Worm (Caenorhabditis elegans) whole organism, young adult: ENCODE data around the gene oac-40.

Experiments used
- F23B12.7 ChIP-seq: sonication (generic microtip); optimal IDR thresholded peaks from 2 replicates; lab custom pipeline; 2017; ENCODE audit warnings: missing genetic modification characterization, mild to moderate bottlenecking, missing compliant biosample characterization, antibody characterized with exemption, moderate library complexity; ENCODE audit not compliant: insufficient read depth
- F33H1.4 ChIP-seq: fragments of 200-800 bp; sonication (Bioruptor generic); IDR thresholded peaks from 2 replicates; pipeline ENCODE4 v1.3.6; 2022; ENCODE audit warnings: missing genetic modification reagents, missing genetic modification characterization, missing compliant biosample characterization
- F49E8.2 ChIP-seq: sonication (generic microtip); optimal IDR thresholded peaks from 3 replicates; lab custom pipeline; 2017; ENCODE audit warnings: missing genetic modification characterization, mild to moderate bottlenecking, missing compliant biosample characterization, antibody characterized with exemption, moderate library complexity; ENCODE audit not compliant: insufficient read depth
- T26A5.8 ChIP-seq: sonication (generic microtip); optimal IDR thresholded peaks from 2 replicates; lab custom pipeline; 2016; ENCODE audit warnings: missing genetic modification characterization, missing compliant biosample characterization
- Y53G8AR.9 ChIP-seq: fragments of 200-800 bp; sonication (Bioruptor generic); conservative IDR thresholded peaks from 2 replicates; pipeline ENCODE4 v1.3.6; 2022; ENCODE audit warnings: missing genetic modification reagents, missing genetic modification characterization, missing compliant biosample characterization
- Y79H2A.3 ChIP-seq: fragments of 200-800 bp; sonication (Bioruptor generic); conservative IDR thresholded peaks from 2 replicates; pipeline ENCODE4 v1.3.6; 2022; ENCODE audit warnings: missing genetic modification reagents, missing genetic modification characterization, missing compliant biosample characterization
- akir-1 ChIP-seq: fragments of 200-800 bp; sonication (Bioruptor generic); optimal IDR thresholded peaks from 2 replicates; lab custom pipeline; 2018; ENCODE audit warnings: mild to moderate bottlenecking, missing genetic modification characterization, moderate library complexity, missing compliant biosample characterization
- ama-1 ChIP-seq, 3 experiments: fragments of 150-350 bp in 1 of 3; sonication (generic microtip) in 2 of 3; optimal IDR thresholded peaks; 2 replicates each; lab custom pipeline; 2014 to 2018; ENCODE audit warnings: missing biosample characterization in 2 of 3, missing genetic modification characterization in 2 of 3, missing genetic modification reagents in 2 of 3
- aptf-3 ChIP-seq: fragments of 200-800 bp; sonication (Bioruptor generic); IDR thresholded peaks from 2 replicates; pipeline ENCODE4 v1.3.6; 2022; ENCODE audit warnings: missing genetic modification characterization, missing compliant biosample characterization
- atf-7 ChIP-seq: sonication (generic microtip); optimal IDR thresholded peaks from 2 replicates; lab custom pipeline; 2017; ENCODE audit warnings: mild to moderate bottlenecking, missing genetic modification characterization, missing compliant biosample characterization
- attf-6 ChIP-seq: fragments of 200-800 bp; sonication (Bioruptor generic); IDR thresholded peaks from 2 replicates; pipeline ENCODE4 v1.3.6; 2022; ENCODE audit warnings: missing genetic modification reagents, missing genetic modification characterization, missing compliant biosample characterization
- ccch-3 ChIP-seq: fragments of 200-800 bp; sonication (Bioruptor generic); optimal IDR thresholded peaks from 2 replicates; lab custom pipeline; 2018; ENCODE audit warnings: mild to moderate bottlenecking, missing genetic modification characterization, missing compliant biosample characterization
- cebp-1 ChIP-seq, 2 experiments: fragments of 200-800 bp in 1 of 2; sonication (Bioruptor generic) in 1 of 2; sonication (generic microtip) in 1 of 2; IDR thresholded peaks in 1 of 2; optimal IDR thresholded peaks in 1 of 2; 2 replicates each; pipeline versions ENCODE4 v1.3.6 to Lab custom; 2017 to 2022; ENCODE audit warnings: missing compliant biosample characterization in 2 of 2, missing genetic modification characterization in 2 of 2, mild to moderate bottlenecking in 1 of 2, missing genetic modification reagents in 1 of 2, moderate library complexity in 1 of 2
- ceh-100 ChIP-seq: fragments of 200-800 bp; sonication (Bioruptor generic); IDR thresholded peaks from 2 replicates; pipeline ENCODE4 v1.3.6; 2022; ENCODE audit warnings: missing genetic modification reagents, missing genetic modification characterization, missing compliant biosample characterization
- egl-44 ChIP-seq: fragments of 200-800 bp; sonication (Bioruptor generic); IDR thresholded peaks from 2 replicates; pipeline ENCODE4 v1.3.6; 2022; ENCODE audit warnings: missing genetic modification reagents, missing genetic modification characterization, missing compliant biosample characterization
- fkh-3 ChIP-seq: sonication (generic microtip); optimal IDR thresholded peaks from 2 replicates; lab custom pipeline; 2016; ENCODE audit warnings: mild to moderate bottlenecking, missing genetic modification characterization, missing compliant biosample characterization
- hrde-1 ChIP-seq: sonication (generic microtip); optimal IDR thresholded peaks from 2 replicates; lab custom pipeline; 2016; ENCODE audit warnings: missing genetic modification characterization, mild to moderate bottlenecking, missing compliant biosample characterization, moderate library complexity, missing genotype, missing genetic modification reagents, borderline replicate concordance
- hsf-1 ChIP-seq: fragments of 200-800 bp; sonication (Bioruptor generic); IDR thresholded peaks from 2 replicates; pipeline ENCODE4 v1.3.6; 2022; ENCODE audit warnings: missing genetic modification reagents, missing genetic modification characterization, missing compliant biosample characterization
- lin-54 ChIP-seq: fragments of 200-800 bp; sonication (Bioruptor generic); optimal IDR thresholded peaks from 2 replicates; lab custom pipeline; 2018; ENCODE audit warnings: mild to moderate bottlenecking, missing genetic modification characterization, missing compliant biosample characterization
- lir-1 ChIP-seq: fragments of 200-800 bp; sonication (Bioruptor generic); conservative IDR thresholded peaks from 2 replicates; pipeline ENCODE4 v1.3.6; 2022; ENCODE audit warnings: missing genetic modification reagents, missing genetic modification characterization, missing compliant biosample characterization
- lsy-27 ChIP-seq: sonication (generic microtip); optimal IDR thresholded peaks from 2 replicates; lab custom pipeline; 2017; ENCODE audit warnings: missing genetic modification characterization, mild to moderate bottlenecking, missing compliant biosample characterization, antibody characterized with exemption, missing genotype, borderline replicate concordance; ENCODE audit not compliant: insufficient read depth
- nfya-1 ChIP-seq: sonication (generic microtip); optimal IDR thresholded peaks from 2 replicates; lab custom pipeline; 2017; ENCODE audit warnings: antibody characterized with exemption, missing compliant biosample characterization, missing genetic modification characterization, borderline replicate concordance; ENCODE audit not compliant: insufficient read depth
- nhr-27 ChIP-seq: fragments of 200-800 bp; sonication (Bioruptor generic); optimal IDR thresholded peaks from 2 replicates; lab custom pipeline; 2018; ENCODE audit warnings: mild to moderate bottlenecking, missing genetic modification characterization, moderate library complexity, missing compliant biosample characterization
- nhr-80 ChIP-seq: sonication (generic microtip); optimal IDR thresholded peaks from 2 replicates; lab custom pipeline; 2016; ENCODE audit warnings: missing genetic modification characterization, missing compliant biosample characterization
- nhr-90 ChIP-seq: sonication (generic microtip); optimal IDR thresholded peaks from 2 replicates; lab custom pipeline; 2016; ENCODE audit warnings: missing genotype, mild to moderate bottlenecking, missing genetic modification characterization, missing compliant biosample characterization
- pha-4 ChIP-seq: fragments of 150-350 bp; sonication (generic microtip); optimal IDR thresholded peaks from 2 replicates; lab custom pipeline; 2014; ENCODE audit warnings: missing biosample characterization, missing genetic modification reagents, missing genetic modification characterization
- rpc-1 ChIP-seq, 2 experiments: fragments of 150-350 bp in 1 of 2; sonication (generic microtip) in 1 of 2; optimal IDR thresholded peaks; 2 replicates each; lab custom pipeline; 2014 to 2018; ENCODE audit warnings: missing biosample characterization in 1 of 2, missing genetic modification characterization in 1 of 2, missing genetic modification reagents in 1 of 2, missing genotype in 1 of 2
- unc-130 ChIP-seq: sonication (generic microtip); optimal IDR thresholded peaks from 2 replicates; lab custom pipeline; 2016; ENCODE audit warnings: missing genetic modification reagents, missing genetic modification characterization, missing compliant biosample characterization
- ztf-26 ChIP-seq: sonication (generic microtip); optimal IDR thresholded peaks from 2 replicates; lab custom pipeline; 2017; ENCODE audit warnings: missing genetic modification characterization, missing compliant biosample characterization
- ztf-28 ChIP-seq: fragments of 200-800 bp; sonication (Bioruptor generic); IDR thresholded peaks from 2 replicates; pipeline ENCODE4 v1.3.6; 2022; ENCODE audit warnings: missing genetic modification reagents, missing genetic modification characterization, missing compliant biosample characterization

Gene oac-40

DNA sequence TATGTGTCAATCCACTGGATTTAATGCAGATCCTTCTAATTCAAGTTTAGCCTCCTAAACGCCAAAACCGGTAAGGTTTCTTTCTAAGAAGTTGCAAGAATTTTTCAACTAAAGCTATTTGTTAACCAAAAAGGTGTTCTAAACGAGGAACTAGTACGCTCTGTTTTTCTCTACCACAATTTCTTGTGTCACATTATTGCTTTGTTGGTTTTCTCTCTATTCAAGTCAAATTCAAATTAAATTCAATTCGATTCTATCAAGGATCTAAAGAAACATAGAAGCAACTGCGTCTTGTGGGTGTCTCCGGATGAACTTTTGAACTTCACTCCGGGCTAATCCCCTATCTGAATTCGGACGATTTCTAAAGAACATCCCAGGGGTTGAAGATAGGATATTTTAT is at the start of gene oac-40:
Gene oac-40, plus strand, starts transcription at position 301 of the 400 bp plus-strand sequence.
- TF ChIP-seq ccch-3 (GFP tag; lab: Kevin White, UChicago) (no peak), Y53G8AR.9 (no peak), pha-4 (tag; lab: Kevin White, UChicago) (no peak), ztf-28 (GFP tag; lab: Robert Waterston, UW) (no peak), unc-130 (GFP tag; lab: Kevin White, UChicago) (no peak), T26A5.8 (tag; lab: Kevin White, UChicago) (no peak), ama-1 (optimal IDR thresholded peaks at IDR 0.05; lab: Kevin White, UChicago) (no peak), ama-1 (GFP tag; optimal IDR thresholded peaks at IDR 0.05; lab: Kevin White, UChicago) (no peak), hsf-1 (GFP tag; lab: Robert Waterston, UW) (no peak), F33H1.4 (GFP tag; lab: Robert Waterston, UW) (no peak), F23B12.7 (tag; lab: Kevin White, UChicago) (no peak), F49E8.2 (tag; lab: Kevin White, UChicago) (no peak), nhr-90 (tag; lab: Kevin White, UChicago) (no peak), ceh-100 (GFP tag; lab: Robert Waterston, UW) (no peak), akir-1 (GFP tag; lab: Kevin White, UChicago) (no peak), nfya-1 (no peak)

- TF ChIP-seq fkh-3 (no peak), ztf-26 (tag; lab: Kevin White, UChicago) (no peak), Y79H2A.3 (no peak), lir-1 (no peak), atf-7 (tag; lab: Kevin White, UChicago) (no peak), rpc-1 (optimal IDR thresholded peaks at IDR 0.05; lab: Kevin White, UChicago) (no peak), rpc-1 (tag; optimal IDR thresholded peaks at IDR 0.05; lab: Kevin White, UChicago) (no peak), lsy-27 (tag; lab: Kevin White, UChicago) (no peak)
- TF ChIP-seq, all 124 proteins: peak for 0
Measured at ce11 chrV:8972271-8972670, 44.3 kb upstream of the oac-40 start, which contains the start of gene nhr-195. Gene nhr-195 (minus strand): TSS chrV:8972371.

ce11 chrV:8974889-8975422 is 41.6 kb upstream of the oac-40 start, which contains the start of gene nhr-143:
Gene nhr-143 (minus strand): TSS chrV:8974939.
- TF ChIP-seq hrde-1 (tag; lab: Kevin White, UChicago) (no peak), nhr-80 (tag; lab: Kevin White, UChicago) (peak; percentile 63)

ce11 chrV:8977895-8978294 is 38.7 kb upstream of the oac-40 start:
- peak; percentile 34; the same call in 1 of the 2 replicates for TF ChIP-seq cebp-1 (GFP tag; IDR thresholded peaks at IDR 0.05; lab: Robert Waterston, UW)
- no peak for TF ChIP-seq cebp-1 (tag; optimal IDR thresholded peaks at IDR 0.05; lab: Kevin White, UChicago)
- no peak for TF ChIP-seq attf-6

ce11 chrV:8980845-8981244 is 35.7 kb upstream of the oac-40 start, which contains the start of gene str-84:
Gene str-84 (minus strand): TSS chrV:8980945.
- TF ChIP-seq lin-54 (no peak), aptf-3 (GFP tag; lab: Robert Waterston, UW) (no peak), nhr-27 (no peak), egl-44 (GFP tag; lab: Robert Waterston, UW) (no peak)
- TF ChIP-seq, all 124 proteins: peak for 0
